Fruit fly (Drosophila melanogaster) whole organism, wandering third instar larva: Measurements from ENCODE around the gene CSN6.
A peak's percentile ranks its signal among the peaks of the same experiment; 100 is the strongest.

Experiments used
- Abd-B ChIP-seq: fragments of >200 bp; optimal IDR thresholded peaks from 2 replicates; lab custom pipeline; 2017; ENCODE audit warnings: missing biosample characterization, missing genetic modification characterization
- CG32264 ChIP-seq: fragments of 200-800 bp; sonication (Bioruptor generic); optimal IDR thresholded peaks from 2 replicates; lab custom pipeline; 2016; ENCODE audit warnings: missing biosample characterization, missing genetic modification characterization
- CrebA ChIP-seq: fragments of 200-800 bp; sonication (Bioruptor generic); optimal IDR thresholded peaks from 2 replicates; lab custom pipeline; 2016; ENCODE audit warnings: missing biosample characterization, mild to moderate bottlenecking, missing genetic modification characterization, borderline replicate concordance
- Dfd ChIP-seq: fragments of >200 bp; optimal IDR thresholded peaks from 2 replicates; lab custom pipeline; 2017; ENCODE audit warnings: missing biosample characterization, missing genetic modification characterization
- Dif ChIP-seq: fragments of 200-275, 200-300 bp; sonication (Bioruptor generic); optimal IDR thresholded peaks from 2 replicates; lab custom pipeline; 2018; ENCODE audit warnings: missing biosample characterization, missing genetic modification characterization; ENCODE audit not compliant: partially characterized antibody
- GATAd ChIP-seq: sonication (Bioruptor generic); optimal IDR thresholded peaks from 2 replicates; lab custom pipeline; 2016; ENCODE audit warnings: missing biosample characterization, missing genetic modification characterization
- HLH106 ChIP-seq: fragments of 200-800 bp; optimal IDR thresholded peaks from 3 replicates; lab custom pipeline; 2019; ENCODE audit warnings: missing biosample characterization, mild to moderate bottlenecking, missing genetic modification characterization, moderate library complexity
- Hnf4 ChIP-seq: fragments of 200-800 bp; sonication (Bioruptor generic); optimal IDR thresholded peaks from 2 replicates; lab custom pipeline; 2016; ENCODE audit warnings: missing biosample characterization, mild to moderate bottlenecking, missing genetic modification characterization
- Hr78 ChIP-seq: fragments of >200 bp; optimal IDR thresholded peaks from 2 replicates; lab custom pipeline; 2017; ENCODE audit warnings: missing biosample characterization, missing genetic modification characterization
- Hr83 ChIP-seq: fragments of 200-300 bp; sonication (Bioruptor generic); optimal IDR thresholded peaks from 2 replicates; lab custom pipeline; 2016; ENCODE audit warnings: missing biosample characterization, mild to moderate bottlenecking, missing genetic modification characterization, moderate library complexity; ENCODE audit not compliant: poor library complexity, severe bottlenecking
- Jra ChIP-seq: sonication (Bioruptor generic); optimal IDR thresholded peaks from 2 replicates; lab custom pipeline; 2016; ENCODE audit warnings: missing biosample characterization, missing genetic modification characterization
- Mio ChIP-seq: sonication (Bioruptor generic); optimal IDR thresholded peaks from 2 replicates; lab custom pipeline; 2016; ENCODE audit warnings: missing biosample characterization, missing genetic modification characterization
- N ChIP-seq: fragments of >200 bp; optimal IDR thresholded peaks from 2 replicates; lab custom pipeline; 2018; ENCODE audit warnings: missing biosample characterization, missing external identifiers, missing genetic modification characterization
- OdsH ChIP-seq: fragments of 200-800 bp; sonication (Bioruptor generic); optimal IDR thresholded peaks from 2 replicates; lab custom pipeline; 2016; ENCODE audit warnings: missing biosample characterization, mild to moderate bottlenecking, missing genetic modification characterization
- Rel ChIP-seq, 2 experiments: fragments of 200-800 bp; sonication (Bioruptor generic) in 1 of 2; optimal IDR thresholded peaks; 2 replicates in 1 of 2; 3 replicates in 1 of 2; lab custom pipeline; 2016 to 2019; ENCODE audit warnings: mild to moderate bottlenecking in 2 of 2, missing biosample characterization in 2 of 2, missing genetic modification characterization in 2 of 2, moderate library complexity in 1 of 2
- Sp1 ChIP-seq: fragments of 200-800 bp; sonication (Bioruptor generic); optimal IDR thresholded peaks from 3 replicates; lab custom pipeline; 2019; ENCODE audit warnings: missing biosample characterization, mild to moderate bottlenecking, missing genetic modification characterization, moderate library complexity
- Vsx2 ChIP-seq: fragments of 200-300, 225-300 bp; sonication (Bioruptor generic); optimal IDR thresholded peaks from 2 replicates; lab custom pipeline; 2018; ENCODE audit warnings: missing biosample characterization, missing genetic modification characterization; ENCODE audit not compliant: partially characterized antibody
- br ChIP-seq: fragments of 200-800 bp; sonication (Bioruptor generic); optimal IDR thresholded peaks from 2 replicates; lab custom pipeline; 2016; ENCODE audit warnings: missing biosample characterization, missing genetic modification characterization
- dmrt93B ChIP-seq: fragments of 200-800 bp; sonication (Bioruptor generic); optimal IDR thresholded peaks from 2 replicates; lab custom pipeline; 2018; ENCODE audit warnings: missing biosample characterization, mild to moderate bottlenecking, missing genetic modification characterization
- dsf ChIP-seq: sonication (Bioruptor generic); optimal IDR thresholded peaks from 2 replicates; lab custom pipeline; 2016; ENCODE audit warnings: missing biosample characterization, missing genetic modification characterization, borderline replicate concordance
- ey ChIP-seq: fragments of 200-800 bp; sonication (Bioruptor generic); optimal IDR thresholded peaks from 2 replicates; lab custom pipeline; 2016; ENCODE audit warnings: missing biosample characterization, missing genetic modification characterization
- foxo ChIP-seq, 2 experiments: fragments of 200-800 bp; sonication (Bioruptor generic); optimal IDR thresholded peaks; 2 replicates in 1 of 2; 3 replicates in 1 of 2; lab custom pipeline; 2016 to 2017; ENCODE audit warnings: missing biosample characterization in 2 of 2, missing genetic modification characterization in 2 of 2
- fru ChIP-seq: fragments of 200-800 bp; sonication (Bioruptor generic); optimal IDR thresholded peaks from 3 replicates; lab custom pipeline; 2016; ENCODE audit warnings: missing biosample characterization, mild to moderate bottlenecking, missing genetic modification characterization
- h ChIP-seq: fragments of 200-800 bp; sonication (Bioruptor generic); optimal IDR thresholded peaks from 3 replicates; lab custom pipeline; 2016; ENCODE audit warnings: missing biosample characterization, mild to moderate bottlenecking, missing genetic modification characterization
- jim ChIP-seq: fragments of 175-275, 200-325 bp; sonication (Bioruptor generic); optimal IDR thresholded peaks from 2 replicates; lab custom pipeline; 2016; ENCODE audit warnings: missing biosample characterization, mild to moderate bottlenecking, missing genetic modification characterization
- psq ChIP-seq: fragments of 200-800 bp; sonication (Bioruptor generic); optimal IDR thresholded peaks from 3 replicates; lab custom pipeline; 2017; ENCODE audit warnings: missing biosample characterization, mild to moderate bottlenecking, missing genetic modification characterization, moderate library complexity
- rgr ChIP-seq: fragments of 200-800 bp; sonication (Bioruptor generic); optimal IDR thresholded peaks from 3 replicates; lab custom pipeline; 2016; ENCODE audit warnings: missing biosample characterization, mild to moderate bottlenecking, missing genetic modification characterization
- sage ChIP-seq: fragments of 200-800 bp; sonication (Bioruptor generic); optimal IDR thresholded peaks from 2 replicates; lab custom pipeline; 2016; ENCODE audit warnings: missing biosample characterization, mild to moderate bottlenecking, missing genetic modification characterization
- sv ChIP-seq: fragments of 200-800 bp; sonication (Bioruptor generic); optimal IDR thresholded peaks from 3 replicates; lab custom pipeline; 2016; ENCODE audit warnings: missing biosample characterization, missing genetic modification characterization
- usp ChIP-seq: fragments of >200 bp; optimal IDR thresholded peaks from 2 replicates; lab custom pipeline; 2017; ENCODE audit warnings: missing biosample characterization, missing genetic modification characterization

Gene CSN6

dm6 chr3R:22536504-22537423 is 43.8 kb upstream of the CSN6 start (continued):
- TF ChIP-seq GATAd (GFP tag; lab: Kevin White, UChicago) (no peak), OdsH (GFP tag; lab: Kevin White, UChicago) (peak; percentile 53), Hr78 (GFP tag; lab: Kevin White, UChicago) (no peak), Dif (GFP tag; lab: Kevin White, UChicago) (no peak), sage (peak; percentile 5)

DNA sequence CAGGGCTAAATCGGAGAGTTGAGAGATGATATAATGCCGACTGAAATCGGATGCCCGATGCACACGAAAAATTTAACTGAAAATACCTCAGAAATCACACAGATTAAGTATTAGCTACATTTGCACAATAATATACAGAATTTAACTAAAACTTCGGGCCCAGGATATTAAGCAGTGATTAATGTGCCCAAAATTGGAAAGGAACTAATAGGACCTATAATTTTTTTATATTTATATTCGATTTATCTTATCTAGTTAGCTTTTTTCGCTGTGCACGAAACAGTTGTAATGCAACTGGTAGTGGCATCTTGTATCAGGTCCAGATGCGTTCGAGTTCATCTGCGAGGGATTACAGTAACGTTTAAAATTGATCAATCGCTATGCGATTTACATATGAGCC is 41.7 kb upstream of the CSN6 start:
- TF ChIP-seq Dfd (GFP tag; lab: Kevin White, UChicago) (no peak), jim (GFP tag; lab: Kevin White, UChicago) (no peak), h (peak; percentile 13), foxo (GFP tag; optimal IDR thresholded peaks at IDR 0.05; lab: Kevin White, UChicago) (peak in 1 of 2 experiments; percentile 14), Hr78 (GFP tag; lab: Kevin White, UChicago) (no peak), Hr83 (no peak), rgr (no peak), ey (no peak), GATAd (GFP tag; lab: Kevin White, UChicago) (no peak), Vsx2 (no peak)

- peak; percentile 7 for TF ChIP-seq Vsx2
- no peak for TF ChIP-seq Abd-B (GFP tag; lab: Kevin White, UChicago)
- TF ChIP-seq GATAd (GFP tag; lab: Kevin White, UChicago) = no peak
- TF ChIP-seq rgr = no peak
- TF ChIP-seq Hr83 = peak; percentile 4
- no peak for TF ChIP-seq OdsH (GFP tag; lab: Kevin White, UChicago)
- TF ChIP-seq, all 38 proteins: peak for 2
These were observed 40.8 kb upstream of the CSN6 start, which contains the start of gene CG5326 for dm6 chr3R:22539762-22540161. Gene CG5326, minus strand, starts transcription at chr3R:22539919.

dm6 chr3R:22540686-22541085 is 39.9 kb upstream of the CSN6 start:
- TF ChIP-seq GATAd (GFP tag; lab: Kevin White, UChicago) = no peak
- no peak for TF ChIP-seq br (GFP tag; lab: Kevin White, UChicago)
- TF ChIP-seq dsf (GFP tag; lab: Kevin White, UChicago) = no peak
- TF ChIP-seq sage = no peak
- no peak for TF ChIP-seq Hr83
- TF ChIP-seq HLH106 (tag; lab: Kevin White, UChicago) = no peak
- no peak for TF ChIP-seq fru
- no peak for TF ChIP-seq CG32264 (GFP tag; lab: Kevin White, UChicago)
- TF ChIP-seq OdsH (GFP tag; lab: Kevin White, UChicago) = no peak

DNA sequence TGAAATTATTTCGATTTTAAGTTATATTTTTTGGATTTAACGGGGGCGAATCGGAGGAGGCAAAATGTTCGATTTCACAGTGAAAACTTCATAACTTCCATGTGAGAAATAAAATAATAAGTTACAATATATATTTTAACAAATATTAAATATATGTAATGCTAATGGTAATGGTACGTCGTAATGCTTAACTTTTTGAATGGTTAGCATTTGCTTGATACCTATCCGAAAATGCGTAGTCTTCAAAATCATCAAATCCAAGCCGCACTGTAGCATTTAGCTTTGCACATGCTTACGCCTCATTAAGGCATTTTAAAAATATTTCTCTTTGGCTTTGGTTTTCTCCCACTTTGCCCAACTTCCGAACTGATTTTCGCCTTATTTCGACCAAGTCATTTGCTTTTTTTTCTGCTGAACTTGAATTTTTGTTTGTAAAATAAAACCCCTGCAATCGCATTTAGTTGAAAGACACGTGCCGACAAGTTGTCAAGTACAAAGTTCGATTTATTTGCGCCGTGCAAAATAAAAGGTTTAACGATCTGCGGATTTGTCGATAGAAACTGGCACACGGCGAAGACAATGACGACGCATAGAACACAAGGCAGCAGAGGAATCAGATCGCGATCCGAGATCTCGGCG is 37.7 kb upstream of the CSN6 start:
- no peak for TF ChIP-seq OdsH (GFP tag; lab: Kevin White, UChicago)
- no peak for TF ChIP-seq sv
- no peak for TF ChIP-seq dmrt93B (GFP tag; lab: Kevin White, UChicago)
- TF ChIP-seq foxo (GFP tag; optimal IDR thresholded peaks at IDR 0.05; lab: Kevin White, UChicago) = no peak
- TF ChIP-seq HLH106 (tag; lab: Kevin White, UChicago) = no peak
- no peak for TF ChIP-seq Mio (GFP tag; lab: Kevin White, UChicago)
- TF ChIP-seq Jra = no peak

- TF ChIP-seq GATAd (GFP tag; lab: Kevin White, UChicago) (no peak), jim (GFP tag; lab: Kevin White, UChicago) (no peak), Hr83 (no peak), Rel (GFP tag; optimal IDR thresholded peaks at IDR 0.05; lab: Kevin White, UChicago) (no peak), Rel (tag; optimal IDR thresholded peaks at IDR 0.05; lab: Kevin White, UChicago) (peak; percentile 61)
These were observed 34.6 kb upstream of the CSN6 start for dm6 chr3R:22546017-22546416.

- TF ChIP-seq dsf (GFP tag; lab: Kevin White, UChicago) (no peak), Jra (no peak), dmrt93B (GFP tag; lab: Kevin White, UChicago) (no peak), br (GFP tag; lab: Kevin White, UChicago) (no peak), usp (GFP tag; lab: Kevin White, UChicago) (no peak), fru (peak; percentile 1), GATAd (GFP tag; lab: Kevin White, UChicago) (no peak), HLH106 (tag; lab: Kevin White, UChicago) (no peak), OdsH (GFP tag; lab: Kevin White, UChicago) (peak; percentile 11), Hr78 (GFP tag; lab: Kevin White, UChicago) (no peak), rgr (peak; percentile 32), Dif (GFP tag; lab: Kevin White, UChicago) (no peak), Rel (GFP tag; optimal IDR thresholded peaks at IDR 0.05; lab: Kevin White, UChicago) (no peak), Rel (tag; optimal IDR thresholded peaks at IDR 0.05; lab: Kevin White, UChicago) (peak; percentile 78), CrebA (GFP tag; lab: Kevin White, UChicago) (no peak), foxo (GFP tag; optimal IDR thresholded peaks at IDR 0.05; lab: Kevin White, UChicago) (peak in 1 of 2 experiments; percentile 8), N (GFP tag; lab: Kevin White, UChicago) (no peak), h (peak; percentile 43), Hnf4 (GFP tag; lab: Kevin White, UChicago) (peak; percentile 11), Vsx2 (no peak), Sp1 (GFP tag; lab: Kevin White, UChicago) (peak; percentile 37), psq (no peak), CG32264 (GFP tag; lab: Kevin White, UChicago) (no peak)
These were observed 33.0 kb upstream of the CSN6 start, which contains the start of gene AdipoR for dm6 chr3R:22547585-22548022. Gene AdipoR, minus strand, starts transcription at chr3R:22547846.
